Worm (Caenorhabditis elegans) whole organism, young adult: Measurements from ENCODE around the gene dct-16.

ENCODE experiments used
- B0019.2 ChIP-seq: fragments of 200-800 bp; sonication (Bioruptor generic); conservative IDR thresholded peaks from 2 replicates; pipeline ENCODE4 v1.3.6; 2022; ENCODE audit warnings: missing genetic modification reagents, missing genetic modification characterization, missing compliant biosample characterization
- B0336.3 ChIP-seq: fragments of 200-800 bp; sonication (Bioruptor generic); IDR thresholded peaks from 2 replicates; pipeline ENCODE4 v1.3.6; 2022; ENCODE audit warnings: missing genetic modification characterization, missing compliant biosample characterization
- C06A6.2 ChIP-seq: fragments of 200-800 bp; sonication (Bioruptor generic); conservative IDR thresholded peaks from 2 replicates; pipeline ENCODE4 v1.3.6; 2022; ENCODE audit warnings: missing genetic modification characterization, missing compliant biosample characterization
- C17E4.6 ChIP-seq: fragments of 200-800 bp; sonication (Bioruptor generic); IDR thresholded peaks from 2 replicates; pipeline ENCODE4 v1.3.6; 2022; ENCODE audit warnings: missing genetic modification reagents, missing genetic modification characterization, missing compliant biosample characterization
- D2030.7 ChIP-seq: fragments of 200-800 bp; sonication (Bioruptor generic); IDR thresholded peaks from 2 replicates; pipeline ENCODE4 v1.3.6; 2022; ENCODE audit warnings: missing genetic modification reagents, missing genetic modification characterization, missing compliant biosample characterization
- F33H1.4 ChIP-seq: fragments of 200-800 bp; sonication (Bioruptor generic); IDR thresholded peaks from 2 replicates; pipeline ENCODE4 v1.3.6; 2022; ENCODE audit warnings: missing genetic modification reagents, missing genetic modification characterization, missing compliant biosample characterization
- F37B4.10 ChIP-seq: fragments of 200-800 bp; sonication (Bioruptor generic); IDR thresholded peaks from 2 replicates; pipeline ENCODE4 v1.3.6; 2022; ENCODE audit warnings: missing genetic modification characterization, missing compliant biosample characterization
- F39B2.1 ChIP-seq: fragments of 200-800 bp; sonication (Bioruptor generic); IDR thresholded peaks from 2 replicates; pipeline ENCODE4 v1.3.6; 2022; ENCODE audit warnings: missing genetic modification reagents, missing genetic modification characterization, missing compliant biosample characterization
- F49E8.2 ChIP-seq: sonication (generic microtip); optimal IDR thresholded peaks from 3 replicates; lab custom pipeline; 2017; ENCODE audit warnings: missing genetic modification characterization, mild to moderate bottlenecking, missing compliant biosample characterization, antibody characterized with exemption, moderate library complexity; ENCODE audit not compliant: insufficient read depth
- F55B11.4 ChIP-seq: sonication (generic microtip); optimal IDR thresholded peaks from 2 replicates; lab custom pipeline; 2016; ENCODE audit warnings: missing compliant biosample characterization, missing genetic modification characterization, borderline replicate concordance; ENCODE audit not compliant: insufficient read depth
- T26A5.8 ChIP-seq: sonication (generic microtip); optimal IDR thresholded peaks from 2 replicates; lab custom pipeline; 2016; ENCODE audit warnings: missing genetic modification characterization, missing compliant biosample characterization
- Y53G8AR.9 ChIP-seq: fragments of 200-800 bp; sonication (Bioruptor generic); conservative IDR thresholded peaks from 2 replicates; pipeline ENCODE4 v1.3.6; 2022; ENCODE audit warnings: missing genetic modification reagents, missing genetic modification characterization, missing compliant biosample characterization
- Y56A3A.18 ChIP-seq: fragments of 200-800 bp; sonication (Bioruptor generic); IDR thresholded peaks from 2 replicates; pipeline ENCODE4 v1.3.6; 2022; ENCODE audit warnings: missing genetic modification reagents, missing genetic modification characterization, missing compliant biosample characterization
- Y67H2A.10 ChIP-seq: fragments of 200-800 bp; sonication (Bioruptor generic); conservative IDR thresholded peaks from 2 replicates; pipeline ENCODE4 v1.3.6; 2022; ENCODE audit warnings: missing genetic modification reagents, missing genetic modification characterization, missing compliant biosample characterization
- Y79H2A.3 ChIP-seq: fragments of 200-800 bp; sonication (Bioruptor generic); conservative IDR thresholded peaks from 2 replicates; pipeline ENCODE4 v1.3.6; 2022; ENCODE audit warnings: missing genetic modification reagents, missing genetic modification characterization, missing compliant biosample characterization
- Y95B8A.8 ChIP-seq: fragments of 200-800 bp; sonication (Bioruptor generic); IDR thresholded peaks from 2 replicates; pipeline ENCODE4 v1.3.6; 2022; ENCODE audit warnings: missing genetic modification reagents, missing genetic modification characterization, missing compliant biosample characterization
- aptf-3 ChIP-seq: fragments of 200-800 bp; sonication (Bioruptor generic); IDR thresholded peaks from 2 replicates; pipeline ENCODE4 v1.3.6; 2022; ENCODE audit warnings: missing genetic modification characterization, missing compliant biosample characterization
- attf-3 ChIP-seq: fragments of 200-800 bp; sonication (Bioruptor generic); conservative IDR thresholded peaks from 2 replicates; pipeline ENCODE4 v1.3.6; 2022; ENCODE audit warnings: missing genetic modification reagents, missing genetic modification characterization, missing compliant biosample characterization
- attf-6 ChIP-seq: fragments of 200-800 bp; sonication (Bioruptor generic); IDR thresholded peaks from 2 replicates; pipeline ENCODE4 v1.3.6; 2022; ENCODE audit warnings: missing genetic modification reagents, missing genetic modification characterization, missing compliant biosample characterization
- cebp-1 ChIP-seq, 2 experiments: fragments of 200-800 bp in 1 of 2; sonication (Bioruptor generic) in 1 of 2; sonication (generic microtip) in 1 of 2; IDR thresholded peaks in 1 of 2; optimal IDR thresholded peaks in 1 of 2; 2 replicates each; pipeline versions ENCODE4 v1.3.6 to Lab custom; 2017 to 2022; ENCODE audit warnings: missing compliant biosample characterization in 2 of 2, missing genetic modification characterization in 2 of 2, mild to moderate bottlenecking in 1 of 2, missing genetic modification reagents in 1 of 2, moderate library complexity in 1 of 2
- cebp-2 ChIP-seq: fragments of 200-800 bp; sonication (Bioruptor generic); IDR thresholded peaks from 2 replicates; pipeline ENCODE4 v1.3.6; 2022; ENCODE audit warnings: missing genetic modification characterization, missing compliant biosample characterization
- ceh-100 ChIP-seq: fragments of 200-800 bp; sonication (Bioruptor generic); IDR thresholded peaks from 2 replicates; pipeline ENCODE4 v1.3.6; 2022; ENCODE audit warnings: missing genetic modification reagents, missing genetic modification characterization, missing compliant biosample characterization
- ceh-40 ChIP-seq: fragments of 200-800 bp; sonication (Bioruptor generic); IDR thresholded peaks from 2 replicates; pipeline ENCODE4 v1.3.6; 2022; ENCODE audit warnings: missing genetic modification characterization, missing compliant biosample characterization
- ceh-58 ChIP-seq: fragments of 200-800 bp; sonication (Bioruptor generic); IDR thresholded peaks from 2 replicates; pipeline ENCODE4 v1.3.6; 2022; ENCODE audit warnings: missing genetic modification characterization, missing compliant biosample characterization
- ceh-79 ChIP-seq: sonication (generic microtip); optimal IDR thresholded peaks from 2 replicates; lab custom pipeline; 2017; ENCODE audit warnings: mild to moderate bottlenecking, missing genetic modification characterization, missing compliant biosample characterization
- dox-1 ChIP-seq: fragments of 200-800 bp; sonication (Bioruptor generic); IDR thresholded peaks from 2 replicates; pipeline ENCODE4 v1.3.6; 2022; ENCODE audit warnings: missing genetic modification reagents, missing genetic modification characterization, missing compliant biosample characterization
- egl-44 ChIP-seq: fragments of 200-800 bp; sonication (Bioruptor generic); IDR thresholded peaks from 2 replicates; pipeline ENCODE4 v1.3.6; 2022; ENCODE audit warnings: missing genetic modification reagents, missing genetic modification characterization, missing compliant biosample characterization
- ekl-4 ChIP-seq: fragments of 200-800 bp; sonication (Bioruptor generic); IDR thresholded peaks from 2 replicates; pipeline ENCODE4 v1.3.6; 2022; ENCODE audit warnings: missing genetic modification reagents, missing genetic modification characterization, missing compliant biosample characterization
- hmg-1.2 ChIP-seq: fragments of 200-800 bp; sonication (Bioruptor generic); IDR thresholded peaks from 2 replicates; pipeline ENCODE4 v1.3.6; 2022; ENCODE audit warnings: missing genetic modification reagents, missing genetic modification characterization, missing compliant biosample characterization
- hsf-1 ChIP-seq: fragments of 200-800 bp; sonication (Bioruptor generic); IDR thresholded peaks from 2 replicates; pipeline ENCODE4 v1.3.6; 2022; ENCODE audit warnings: missing genetic modification reagents, missing genetic modification characterization, missing compliant biosample characterization
- lin-26 ChIP-seq: fragments of 200-800 bp; sonication (Bioruptor generic); IDR thresholded peaks from 2 replicates; pipeline ENCODE4 v1.3.6; 2022; ENCODE audit warnings: missing genetic modification reagents, missing genetic modification characterization, missing compliant biosample characterization
- lin-54 ChIP-seq: fragments of 200-800 bp; sonication (Bioruptor generic); optimal IDR thresholded peaks from 2 replicates; lab custom pipeline; 2018; ENCODE audit warnings: mild to moderate bottlenecking, missing genetic modification characterization, missing compliant biosample characterization
- lir-1 ChIP-seq: fragments of 200-800 bp; sonication (Bioruptor generic); conservative IDR thresholded peaks from 2 replicates; pipeline ENCODE4 v1.3.6; 2022; ENCODE audit warnings: missing genetic modification reagents, missing genetic modification characterization, missing compliant biosample characterization
- madf-3 ChIP-seq: fragments of 200-800 bp; sonication (Bioruptor generic); IDR thresholded peaks from 2 replicates; pipeline ENCODE4 v1.3.6; 2022; ENCODE audit warnings: missing genetic modification reagents, missing genetic modification characterization, missing compliant biosample characterization
- madf-6 ChIP-seq: fragments of 200-800 bp; sonication (Bioruptor generic); IDR thresholded peaks from 2 replicates; pipeline ENCODE4 v1.3.6; 2022; ENCODE audit warnings: missing genetic modification reagents, missing genetic modification characterization, missing compliant biosample characterization
- mcd-1 ChIP-seq: fragments of 200-800 bp; sonication (Bioruptor generic); IDR thresholded peaks from 2 replicates; pipeline ENCODE4 v1.3.6; 2022; ENCODE audit warnings: missing genetic modification reagents, missing genetic modification characterization, missing compliant biosample characterization
- mel-28 ChIP-seq: sonication (generic microtip); optimal IDR thresholded peaks from 2 replicates; lab custom pipeline; 2016; ENCODE audit warnings: borderline replicate concordance, mild to moderate bottlenecking, missing genetic modification characterization, missing compliant biosample characterization
- mes-4 ChIP-seq: sonication (generic microtip); optimal IDR thresholded peaks from 2 replicates; lab custom pipeline; 2016; ENCODE audit warnings: missing genotype, missing genetic modification characterization, missing compliant biosample characterization
- pbrm-1 ChIP-seq: fragments of 200-800 bp; sonication (Bioruptor generic); IDR thresholded peaks from 2 replicates; pipeline ENCODE4 v1.3.6; 2022; ENCODE audit warnings: missing genetic modification reagents, missing genetic modification characterization, missing compliant biosample characterization
- rcor-1 ChIP-seq: fragments of 200-800 bp; sonication (Bioruptor generic); IDR thresholded peaks from 2 replicates; pipeline ENCODE4 v1.3.6; 2022; ENCODE audit warnings: missing genetic modification reagents, missing genetic modification characterization, missing compliant biosample characterization
- rec-8 ChIP-seq, 2 experiments: sonication (generic microtip); optimal IDR thresholded peaks; 2 replicates each; lab custom pipeline; 2016; ENCODE audit warnings: mild to moderate bottlenecking in 2 of 2, missing genetic modification characterization in 2 of 2, missing genetic modification reagents in 2 of 2, missing genotype in 2 of 2, missing biosample characterization in 1 of 2, missing compliant biosample characterization in 1 of 2, moderate library complexity in 1 of 2
- sdz-38 ChIP-seq: sonication (generic microtip); optimal IDR thresholded peaks from 2 replicates; lab custom pipeline; 2016; ENCODE audit warnings: missing genotype, missing genetic modification characterization, missing compliant biosample characterization
- xnd-1 ChIP-seq: sonication (generic microtip); optimal IDR thresholded peaks from 2 replicates; lab custom pipeline; 2016; ENCODE audit warnings: missing genotype, missing genetic modification reagents, missing genetic modification characterization, missing compliant biosample characterization

Gene dct-16

DNA sequence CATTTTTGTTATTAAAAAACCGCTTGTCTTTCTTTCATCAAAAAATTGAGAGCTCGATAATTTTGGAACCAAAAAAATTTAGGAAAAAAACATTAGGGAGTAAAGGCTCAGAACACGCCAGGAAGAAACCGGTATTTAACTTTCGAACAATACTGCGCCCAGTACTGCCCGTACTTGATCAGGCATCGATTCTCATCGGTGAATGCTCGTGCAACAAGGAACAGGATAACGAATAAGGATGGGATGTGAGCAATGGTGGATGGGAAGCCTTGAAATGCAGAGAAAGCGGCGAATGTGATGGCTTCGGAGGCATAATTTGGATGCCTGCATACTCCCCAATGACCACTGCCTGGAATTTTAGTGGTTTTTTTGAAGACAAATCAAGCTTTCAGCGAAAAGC lies 18.1 kb downstream of the dct-16 start:
- TF ChIP-seq hmg-1.2 (GFP tag; lab: Robert Waterston, UW) (peak; percentile 33; the same call in 1 of the 2 replicates), ceh-100 (GFP tag; lab: Robert Waterston, UW) (no peak), attf-3 (GFP tag; lab: Robert Waterston, UW) (no peak), D2030.7 (GFP tag; lab: Robert Waterston, UW) (peak; percentile 30; the same call in 1 of the 2 replicates), lin-26 (GFP tag; lab: Robert Waterston, UW) (peak; percentile 51), F55B11.4 (tag; lab: Kevin White, UChicago) (no peak), attf-6 (GFP tag; lab: Robert Waterston, UW) (peak; percentile 80), rcor-1 (GFP tag; lab: Robert Waterston, UW) (peak; percentile 69), F39B2.1 (GFP tag; lab: Robert Waterston, UW) (peak; percentile 13; the same call in 1 of the 2 replicates), hsf-1 (GFP tag; lab: Robert Waterston, UW) (0 out of 2 replicates have a peak, but pooled peaks have one; percentile 41), mes-4 (tag; lab: Kevin White, UChicago) (no peak), B0019.2 (GFP tag; lab: Robert Waterston, UW) (0 out of 2 replicates have a peak, but pooled peaks have one; percentile 11), dox-1 (0 out of 2 replicates have a peak, but pooled peaks have one; percentile 7), lir-1 (GFP tag; lab: Robert Waterston, UW) (no peak), rec-8 (tag; optimal IDR thresholded peaks at IDR 0.05; lab: Kevin White, UChicago) (no peak), xnd-1 (tag; lab: Kevin White, UChicago) (no peak), lin-54 (GFP tag; lab: Kevin White, UChicago) (peak; percentile 43), F49E8.2 (tag; lab: Kevin White, UChicago) (no peak), ceh-79 (tag; lab: Kevin White, UChicago) (no peak), Y67H2A.10 (no peak), sdz-38 (tag; lab: Kevin White, UChicago) (no peak), madf-3 (peak; percentile 87), ekl-4 (peak; percentile 83), pbrm-1 (GFP tag; lab: Robert Waterston, UW) (peak; percentile 59; the same call in 1 of the 2 replicates), ceh-58 (GFP tag; lab: Robert Waterston, UW) (no peak), aptf-3 (GFP tag; lab: Robert Waterston, UW) (peak; percentile 89; the same call in 1 of the 2 replicates), Y53G8AR.9 (GFP tag; lab: Robert Waterston, UW) (peak; percentile 84), Y95B8A.8 (GFP tag; lab: Robert Waterston, UW) (no peak), mel-28 (tag; lab: Kevin White, UChicago) (no peak), T26A5.8 (tag; lab: Kevin White, UChicago) (no peak), cebp-1 (GFP tag; IDR thresholded peaks at IDR 0.05; lab: Robert Waterston, UW) (no peak), cebp-1 (tag; optimal IDR thresholded peaks at IDR 0.05; lab: Kevin White, UChicago) (peak; percentile 4), F33H1.4 (peak; percentile 43), C06A6.2 (GFP tag; lab: Robert Waterston, UW) (no peak), F37B4.10 (GFP tag; lab: Robert Waterston, UW) (no peak), egl-44 (GFP tag; lab: Robert Waterston, UW) (peak; percentile 66; the same call in 1 of the 2 replicates), mcd-1 (GFP tag; lab: Robert Waterston, UW) (peak; percentile 46; the same call in 1 of the 2 replicates), ceh-40 (GFP tag; lab: Robert Waterston, UW) (peak; percentile 52; the same call in 1 of the 2 replicates), cebp-2 (GFP tag; lab: Robert Waterston, UW) (no peak), B0336.3 (GFP tag; lab: Robert Waterston, UW) (peak; percentile 66), madf-6 (peak; percentile 74), Y56A3A.18 (GFP tag; lab: Robert Waterston, UW) (no peak), Y79H2A.3 (GFP tag; lab: Robert Waterston, UW) (no peak), C17E4.6 (GFP tag; lab: Robert Waterston, UW) (peak; percentile 23; the same call in 1 of the 2 replicates)
